Worm (Caenorhabditis elegans) whole organism, L3 larva: ENCODE measurements around the gene gst-42.

Source experiments
- R02D3.7 ChIP-seq: fragments of 150-350 bp; optimal IDR thresholded peaks from 2 replicates; lab custom pipeline; 2014; ENCODE audit warnings: missing biosample characterization, missing genetic modification characterization
- ZK546.5 ChIP-seq: sonication (generic microtip); optimal IDR thresholded peaks from 2 replicates; lab custom pipeline; 2017; ENCODE audit warnings: missing biosample characterization, missing genetic modification characterization
- aly-2 ChIP-seq: fragments of 150-350 bp; optimal IDR thresholded peaks from 2 replicates; lab custom pipeline; 2014; ENCODE audit warnings: missing biosample characterization, missing genetic modification characterization
- ama-1 ChIP-seq: fragments of 150-350 bp; optimal IDR thresholded peaks from 2 replicates; lab custom pipeline; 2018
- ceh-16 ChIP-seq: sonication (generic microtip); optimal IDR thresholded peaks from 2 replicates; lab custom pipeline; 2017; ENCODE audit warnings: missing biosample characterization, missing genetic modification characterization
- ceh-28 ChIP-seq: fragments of 150-350 bp; optimal IDR thresholded peaks from 2 replicates; lab custom pipeline; 2014; ENCODE audit warnings: missing biosample characterization, missing genetic modification reagents, missing genetic modification characterization
- ceh-82 ChIP-seq: fragments of 150-350 bp; optimal IDR thresholded peaks from 2 replicates; lab custom pipeline; 2014; ENCODE audit warnings: missing biosample characterization, missing genetic modification characterization
- ceh-9 ChIP-seq: sonication (generic microtip); optimal IDR thresholded peaks from 2 replicates; lab custom pipeline; 2018; ENCODE audit warnings: missing biosample characterization, missing genetic modification characterization
- daf-12 ChIP-seq: fragments of 150-350 bp; optimal IDR thresholded peaks from 2 replicates; lab custom pipeline; 2014; ENCODE audit warnings: missing biosample characterization, missing genetic modification reagents, missing genetic modification characterization
- egl-27 ChIP-seq: sonication (generic microtip); optimal IDR thresholded peaks from 4 replicates; lab custom pipeline; 2017; ENCODE audit warnings: missing biosample characterization, missing genetic modification reagents, missing genetic modification characterization
- egl-5 ChIP-seq: fragments of 150-350 bp; optimal IDR thresholded peaks from 2 replicates; lab custom pipeline; 2017; ENCODE audit warnings: missing biosample characterization, missing genetic modification reagents, missing genetic modification characterization, inconsistent platforms
- elt-2 ChIP-seq: sonication (generic microtip); optimal IDR thresholded peaks from 2 replicates; lab custom pipeline; 2016; ENCODE audit warnings: missing genetic modification reagents, mild to moderate bottlenecking, missing genetic modification characterization, missing compliant biosample characterization
- elt-3 ChIP-seq, 3 experiments: fragments of 150-350 bp in 1 of 3; sonication (generic microtip) in 2 of 3; optimal IDR thresholded peaks; 2 replicates in 2 of 3; 4 replicates in 1 of 3; lab custom pipeline; 2014 to 2017; ENCODE audit warnings: missing biosample characterization in 3 of 3, missing genetic modification characterization in 3 of 3
- eor-1 ChIP-seq, 2 experiments: fragments of 150-350 bp; optimal IDR thresholded peaks; 2 replicates each; lab custom pipeline; 2014 to 2018; ENCODE audit warnings: missing biosample characterization in 2 of 2, missing genetic modification characterization in 2 of 2
- fkh-10 ChIP-seq: sonication (generic microtip); optimal IDR thresholded peaks from 2 replicates; lab custom pipeline; 2017; ENCODE audit warnings: missing biosample characterization, missing genetic modification reagents, missing genetic modification characterization
- fkh-2 ChIP-seq: fragments of 150-350 bp; optimal IDR thresholded peaks from 2 replicates; lab custom pipeline; 2014; ENCODE audit warnings: missing biosample characterization, missing genetic modification reagents, missing genetic modification characterization
- fos-1 ChIP-seq: fragments of 150-350 bp; optimal IDR thresholded peaks from 2 replicates; lab custom pipeline; 2014; ENCODE audit warnings: missing biosample characterization, missing genetic modification characterization
- hmg-11 ChIP-seq: sonication (generic microtip); optimal IDR thresholded peaks from 2 replicates; lab custom pipeline; 2016; ENCODE audit warnings: missing genetic modification characterization, missing compliant biosample characterization
- jun-1 ChIP-seq: fragments of 150-350 bp; optimal IDR thresholded peaks from 2 replicates; lab custom pipeline; 2014; ENCODE audit warnings: missing biosample characterization, missing genetic modification reagents, missing genetic modification characterization
- lin-15B ChIP-seq: fragments of 150-350 bp; optimal IDR thresholded peaks from 2 replicates; lab custom pipeline; 2014; ENCODE audit warnings: missing biosample characterization, missing genetic modification characterization
- lin-39 ChIP-seq: fragments of 150-350 bp; optimal IDR thresholded peaks from 2 replicates; lab custom pipeline; 2018; ENCODE audit warnings: missing biosample characterization, missing genetic modification reagents, missing genetic modification characterization
- lsy-12 ChIP-seq: sonication (generic microtip); optimal IDR thresholded peaks from 2 replicates; lab custom pipeline; 2016; ENCODE audit warnings: mild to moderate bottlenecking, missing genetic modification characterization, missing compliant biosample characterization
- mdl-1 ChIP-seq: fragments of 150-350 bp; optimal IDR thresholded peaks from 2 replicates; lab custom pipeline; 2014; ENCODE audit warnings: missing biosample characterization, missing genetic modification characterization
- mml-1 ChIP-seq: fragments of 150-350 bp; sonication (generic microtip); optimal IDR thresholded peaks from 3 replicates; lab custom pipeline; 2014; ENCODE audit warnings: missing biosample characterization, missing genetic modification characterization
- nfya-1 ChIP-seq: sonication (generic microtip); optimal IDR thresholded peaks from 2 replicates; lab custom pipeline; 2017; ENCODE audit warnings: missing genetic modification characterization, mild to moderate bottlenecking, missing compliant biosample characterization, antibody characterized with exemption, moderate library complexity; ENCODE audit not compliant: insufficient read depth
- nhr-11 ChIP-seq: fragments of 150-350 bp; optimal IDR thresholded peaks from 2 replicates; lab custom pipeline; 2014; ENCODE audit warnings: missing biosample characterization, missing genetic modification characterization
- nhr-12 ChIP-seq: fragments of 150-350 bp; optimal IDR thresholded peaks from 2 replicates; lab custom pipeline; 2014; ENCODE audit warnings: missing biosample characterization, missing genetic modification characterization
- nhr-23 ChIP-seq: fragments of 150-350 bp; optimal IDR thresholded peaks from 2 replicates; lab custom pipeline; 2014; ENCODE audit warnings: missing biosample characterization, missing genetic modification reagents, missing genetic modification characterization
- nhr-237 ChIP-seq: fragments of 150-350 bp; optimal IDR thresholded peaks from 2 replicates; lab custom pipeline; 2014; ENCODE audit warnings: missing biosample characterization, missing genetic modification characterization
- nhr-25 ChIP-seq: sonication (generic microtip); optimal IDR thresholded peaks from 2 replicates; lab custom pipeline; 2017; ENCODE audit warnings: missing biosample characterization, missing genetic modification characterization
- nhr-43 ChIP-seq: sonication (generic microtip); optimal IDR thresholded peaks from 2 replicates; lab custom pipeline; 2016; ENCODE audit warnings: mild to moderate bottlenecking, missing genetic modification characterization, missing compliant biosample characterization; ENCODE audit not compliant: poor library complexity, severe bottlenecking
- nhr-67 ChIP-seq: fragments of 150-350 bp; optimal IDR thresholded peaks from 2 replicates; lab custom pipeline; 2014; ENCODE audit warnings: missing biosample characterization, missing genetic modification characterization
- nhr-77 ChIP-seq: fragments of 150-350 bp; optimal IDR thresholded peaks from 2 replicates; lab custom pipeline; 2014; ENCODE audit warnings: missing biosample characterization, missing genetic modification characterization
- pha-4 ChIP-seq: fragments of 150-350 bp; optimal IDR thresholded peaks from 2 replicates; lab custom pipeline; 2014; ENCODE audit warnings: missing biosample characterization, missing genetic modification reagents, missing genetic modification characterization
- pqm-1 ChIP-seq: fragments of 150-350 bp; optimal IDR thresholded peaks from 2 replicates; lab custom pipeline; 2017; ENCODE audit warnings: missing biosample characterization, missing genetic modification characterization, inconsistent platforms
- sea-2 ChIP-seq: fragments of 150-350 bp; sonication (generic microtip); optimal IDR thresholded peaks from 4 replicates; lab custom pipeline; 2014; ENCODE audit warnings: missing biosample characterization, missing genetic modification reagents, missing genetic modification characterization
- skn-1 ChIP-seq: fragments of 150-350 bp; optimal IDR thresholded peaks from 2 replicates; lab custom pipeline; 2014; ENCODE audit warnings: missing biosample characterization, missing genetic modification characterization
- tbx-2 ChIP-seq: sonication (generic microtip); optimal IDR thresholded peaks from 2 replicates; lab custom pipeline; 2016; ENCODE audit warnings: mild to moderate bottlenecking, missing genetic modification characterization, missing compliant biosample characterization
- unc-39 ChIP-seq: sonication (generic microtip); optimal IDR thresholded peaks from 4 replicates; lab custom pipeline; 2017; ENCODE audit warnings: missing biosample characterization, missing genetic modification characterization
- zag-1 ChIP-seq: fragments of 150-350 bp; optimal IDR thresholded peaks from 2 replicates; lab custom pipeline; 2014; ENCODE audit warnings: missing biosample characterization, missing genetic modification characterization
- ztf-4 ChIP-seq: fragments of 150-350 bp; optimal IDR thresholded peaks from 2 replicates; lab custom pipeline; 2014; ENCODE audit warnings: missing biosample characterization, missing genetic modification characterization

gst-42 gene

ce11 chrX:11711437-11712080 is 16.2 kb downstream of the gst-42 start:
- TF ChIP-seq lsy-12 (no peak), nhr-12 (tag; lab: Kevin White, UChicago) (no peak), ceh-16 (tag; lab: Kevin White, UChicago) (no peak), nhr-25 (tag; lab: Kevin White, UChicago) (no peak), hmg-11 (tag; lab: Kevin White, UChicago) (no peak), mml-1 (tag; lab: Kevin White, UChicago) (no peak), lin-15B (tag; lab: Kevin White, UChicago) (no peak), eor-1 (tag; optimal IDR thresholded peaks at IDR 0.05; lab: Kevin White, UChicago) (no peak), mdl-1 (tag; lab: Kevin White, UChicago) (no peak), ztf-4 (tag; lab: Kevin White, UChicago) (no peak), lin-39 (tag; lab: Kevin White, UChicago) (no peak), fkh-10 (GFP tag; lab: Kevin White, UChicago) (no peak), tbx-2 (tag; lab: Kevin White, UChicago) (no peak), R02D3.7 (tag; lab: Kevin White, UChicago) (no peak), unc-39 (tag; lab: Kevin White, UChicago) (no peak), ceh-9 (no peak), aly-2 (tag; lab: Kevin White, UChicago) (no peak)

- TF ChIP-seq unc-39 (tag; lab: Kevin White, UChicago) (no peak), nhr-25 (tag; lab: Kevin White, UChicago) (peak; percentile 49), hmg-11 (tag; lab: Kevin White, UChicago) (peak; percentile 15), eor-1 (tag; optimal IDR thresholded peaks at IDR 0.05; lab: Kevin White, UChicago) (no peak), ztf-4 (tag; lab: Kevin White, UChicago) (no peak), nhr-43 (no peak), mml-1 (tag; lab: Kevin White, UChicago) (no peak), ZK546.5 (no peak), lin-39 (tag; lab: Kevin White, UChicago) (peak; percentile 39), lin-15B (tag; lab: Kevin White, UChicago) (no peak), fkh-2 (no peak), fos-1 (no peak), ama-1 (lab: Kevin White, UChicago) (no peak), fkh-10 (GFP tag; lab: Kevin White, UChicago) (no peak), skn-1 (no peak), nfya-1 (tag; lab: Kevin White, UChicago) (peak; percentile 65), nhr-11 (tag; lab: Kevin White, UChicago) (no peak), elt-2 (tag; lab: Kevin White, UChicago) (peak; percentile 81), elt-3 (tag; optimal IDR thresholded peaks at IDR 0.05; lab: Kevin White, UChicago) (no peak), ceh-82 (tag; lab: Kevin White, UChicago) (no peak), pha-4 (tag; lab: Kevin White, UChicago) (no peak), egl-27 (tag; lab: Kevin White, UChicago) (peak; percentile 17), mdl-1 (tag; lab: Kevin White, UChicago) (no peak), egl-5 (no peak), nhr-77 (no peak), sea-2 (no peak), jun-1 (tag; lab: Kevin White, UChicago) (peak; percentile 58), nhr-67 (tag; lab: Kevin White, UChicago) (no peak), nhr-23 (tag; lab: Kevin White, UChicago) (peak; percentile 33), ceh-28 (tag; lab: Kevin White, UChicago) (no peak), R02D3.7 (tag; lab: Kevin White, UChicago) (no peak), ceh-16 (tag; lab: Kevin White, UChicago) (no peak), daf-12 (tag; lab: Kevin White, UChicago) (no peak), tbx-2 (tag; lab: Kevin White, UChicago) (no peak), zag-1 (tag; lab: Kevin White, UChicago) (no peak), nhr-237 (tag; lab: Kevin White, UChicago) (no peak), nhr-12 (tag; lab: Kevin White, UChicago) (no peak), pqm-1 (tag; lab: Kevin White, UChicago) (peak; percentile 87), lsy-12 (no peak)
Observed at ce11 chrX:11710229-11710628, 17.5 kb downstream of the gst-42 start, which contains the start of gene C44C10.11. Gene C44C10.11 (minus strand): TSS chrX:11710343.
